Worm (Caenorhabditis elegans) whole organism, L3 larva: ENCODE data around the gene decr-1.1.
A peak's percentile ranks its signal among the peaks of the same experiment; 100 is the strongest.

Source experiments
- ceh-9 ChIP-seq: sonication (generic microtip); optimal IDR thresholded peaks from 2 replicates; lab custom pipeline; 2018; ENCODE audit warnings: missing biosample characterization, missing genetic modification characterization
- elt-2 ChIP-seq: sonication (generic microtip); optimal IDR thresholded peaks from 2 replicates; lab custom pipeline; 2016; ENCODE audit warnings: missing genetic modification reagents, mild to moderate bottlenecking, missing genetic modification characterization, missing compliant biosample characterization
- nhr-28 ChIP-seq: fragments of 150-350 bp; optimal IDR thresholded peaks from 2 replicates; lab custom pipeline; 2014; ENCODE audit warnings: missing biosample characterization, missing genetic modification characterization

- peak; percentile 71 for TF ChIP-seq elt-2 (tag; lab: Kevin White, UChicago)
- no peak for TF ChIP-seq ceh-9 (tag; lab: Kevin White, UChicago)
- no peak for TF ChIP-seq nhr-28 (tag; lab: Kevin White, UChicago)
Observed at ce11 chrV:13751811-13752210, 30.4 kb upstream of the decr-1.1 start, which contains the start of gene cld-9.
